Fruit fly (Drosophila melanogaster) ovary, adult (tissue): ENCODE results near the gene Atg3.

Experiments
- CG17801 ChIP-seq: fragments of 200-800 bp; optimal IDR thresholded peaks from 2 replicates; lab custom pipeline; 2019; ENCODE audit warnings: missing biosample characterization, mild to moderate bottlenecking, missing genetic modification characterization, moderate library complexity; ENCODE audit not compliant: partially characterized antibody

Atg3 gene

dm6 chr3L:18763486-18764436 lies 15.3 kb downstream of the Atg3 start:
- no peak for TF ChIP-seq CG17801 (GFP tag; lab: Kevin White, UChicago)

- TF ChIP-seq CG17801 (GFP tag; lab: Kevin White, UChicago): peak; percentile 28
These were observed 17.4 kb downstream of the Atg3 start for dm6 chr3L:18765657-18766592.

dm6 chr3L:18767950-18768781 lies 19.7 kb downstream of the Atg3 start:
- TF ChIP-seq CG17801 (GFP tag; lab: Kevin White, UChicago): no peak

- no peak for TF ChIP-seq CG17801 (GFP tag; lab: Kevin White, UChicago)
These were observed 20.6 kb downstream of the Atg3 start for dm6 chr3L:18768788-18769707.

- no peak for TF ChIP-seq CG17801 (GFP tag; lab: Kevin White, UChicago)
These were observed 21.3 kb downstream of the Atg3 start for dm6 chr3L:18769782-18770181.

- peak; percentile 31 for TF ChIP-seq CG17801 (GFP tag; lab: Kevin White, UChicago)
These were observed 22.9 kb downstream of the Atg3 start for dm6 chr3L:18771095-18772013.

- TF ChIP-seq CG17801 (GFP tag; lab: Kevin White, UChicago): no peak
These were observed 23.6 kb downstream of the Atg3 start for dm6 chr3L:18772014-18772560.

dm6 chr3L:18781653-18782629 lies 33.5 kb downstream of the Atg3 start:
- TF ChIP-seq CG17801 (GFP tag; lab: Kevin White, UChicago): peak; percentile 47

dm6 chr3L:18782653-18783052 lies 34.2 kb downstream of the Atg3 start:
- TF ChIP-seq CG17801 (GFP tag; lab: Kevin White, UChicago): no peak

dm6 chr3L:18783544-18783943 lies 35.1 kb downstream of the Atg3 start:
- TF ChIP-seq CG17801 (GFP tag; lab: Kevin White, UChicago): peak; percentile 98

- TF ChIP-seq CG17801 (GFP tag; lab: Kevin White, UChicago): peak; percentile 50
These were observed 36.1 kb downstream of the Atg3 start for dm6 chr3L:18784562-18784961.
